Worm (Caenorhabditis elegans) whole organism, young adult: ENCODE measurements around the gene bas-1.

Experiments
- D2030.7 ChIP-seq: fragments of 200-800 bp; sonication (Bioruptor generic); IDR thresholded peaks from 2 replicates; pipeline ENCODE4 v1.3.6; 2022; ENCODE audit warnings: missing genetic modification reagents, missing genetic modification characterization, missing compliant biosample characterization
- F22D6.2 ChIP-seq: sonication (generic microtip); optimal IDR thresholded peaks from 2 replicates; lab custom pipeline; 2016; ENCODE audit warnings: mild to moderate bottlenecking, missing genetic modification characterization, missing compliant biosample characterization
- F23B12.7 ChIP-seq: sonication (generic microtip); optimal IDR thresholded peaks from 2 replicates; lab custom pipeline; 2017; ENCODE audit warnings: missing genetic modification characterization, mild to moderate bottlenecking, missing compliant biosample characterization, antibody characterized with exemption, moderate library complexity; ENCODE audit not compliant: insufficient read depth
- F33H1.4 ChIP-seq: fragments of 200-800 bp; sonication (Bioruptor generic); IDR thresholded peaks from 2 replicates; pipeline ENCODE4 v1.3.6; 2022; ENCODE audit warnings: missing genetic modification reagents, missing genetic modification characterization, missing compliant biosample characterization
- F52B5.7 ChIP-seq: sonication (generic microtip); optimal IDR thresholded peaks from 2 replicates; lab custom pipeline; 2016; ENCODE audit warnings: mild to moderate bottlenecking, missing genetic modification characterization, missing compliant biosample characterization
- F55B11.4 ChIP-seq: sonication (generic microtip); optimal IDR thresholded peaks from 2 replicates; lab custom pipeline; 2016; ENCODE audit warnings: missing compliant biosample characterization, missing genetic modification characterization, borderline replicate concordance; ENCODE audit not compliant: insufficient read depth
- F57A8.1 ChIP-seq: fragments of 200-800 bp; sonication (Bioruptor generic); optimal IDR thresholded peaks from 2 replicates; lab custom pipeline; 2018; ENCODE audit warnings: mild to moderate bottlenecking, missing genetic modification characterization, moderate library complexity, missing compliant biosample characterization
- K11D2.4 ChIP-seq: fragments of 200-800 bp; sonication (Bioruptor generic); IDR thresholded peaks from 2 replicates; pipeline ENCODE4 v1.3.6; 2022; ENCODE audit warnings: missing genetic modification reagents, missing genetic modification characterization, missing compliant biosample characterization
- Y53G8AR.9 ChIP-seq: fragments of 200-800 bp; sonication (Bioruptor generic); conservative IDR thresholded peaks from 2 replicates; pipeline ENCODE4 v1.3.6; 2022; ENCODE audit warnings: missing genetic modification reagents, missing genetic modification characterization, missing compliant biosample characterization
- Y67H2A.10 ChIP-seq: fragments of 200-800 bp; sonication (Bioruptor generic); conservative IDR thresholded peaks from 2 replicates; pipeline ENCODE4 v1.3.6; 2022; ENCODE audit warnings: missing genetic modification reagents, missing genetic modification characterization, missing compliant biosample characterization
- Y79H2A.3 ChIP-seq: fragments of 200-800 bp; sonication (Bioruptor generic); conservative IDR thresholded peaks from 2 replicates; pipeline ENCODE4 v1.3.6; 2022; ENCODE audit warnings: missing genetic modification reagents, missing genetic modification characterization, missing compliant biosample characterization
- Y95B8A.8 ChIP-seq: fragments of 200-800 bp; sonication (Bioruptor generic); IDR thresholded peaks from 2 replicates; pipeline ENCODE4 v1.3.6; 2022; ENCODE audit warnings: missing genetic modification reagents, missing genetic modification characterization, missing compliant biosample characterization
- ama-1 ChIP-seq, 3 experiments: fragments of 150-350 bp in 1 of 3; sonication (generic microtip) in 2 of 3; optimal IDR thresholded peaks; 2 replicates each; lab custom pipeline; 2014 to 2018; ENCODE audit warnings: missing biosample characterization in 2 of 3, missing genetic modification characterization in 2 of 3, missing genetic modification reagents in 2 of 3
- aptf-3 ChIP-seq: fragments of 200-800 bp; sonication (Bioruptor generic); IDR thresholded peaks from 2 replicates; pipeline ENCODE4 v1.3.6; 2022; ENCODE audit warnings: missing genetic modification characterization, missing compliant biosample characterization
- athp-1 ChIP-seq: sonication (generic microtip); optimal IDR thresholded peaks from 2 replicates; lab custom pipeline; 2017; ENCODE audit warnings: mild to moderate bottlenecking, missing genetic modification characterization, missing compliant biosample characterization
- attf-3 ChIP-seq: fragments of 200-800 bp; sonication (Bioruptor generic); conservative IDR thresholded peaks from 2 replicates; pipeline ENCODE4 v1.3.6; 2022; ENCODE audit warnings: missing genetic modification reagents, missing genetic modification characterization, missing compliant biosample characterization
- attf-5 ChIP-seq: fragments of 200-800 bp; sonication (Bioruptor generic); optimal IDR thresholded peaks from 2 replicates; lab custom pipeline; 2018; ENCODE audit warnings: mild to moderate bottlenecking, missing genetic modification characterization, missing compliant biosample characterization
- cebp-2 ChIP-seq: fragments of 200-800 bp; sonication (Bioruptor generic); IDR thresholded peaks from 2 replicates; pipeline ENCODE4 v1.3.6; 2022; ENCODE audit warnings: missing genetic modification characterization, missing compliant biosample characterization
- ceh-27 ChIP-seq: fragments of 200-800 bp; sonication (Bioruptor generic); optimal IDR thresholded peaks from 2 replicates; lab custom pipeline; 2018; ENCODE audit warnings: mild to moderate bottlenecking, missing genetic modification characterization, moderate library complexity, missing compliant biosample characterization
- ceh-58 ChIP-seq: fragments of 200-800 bp; sonication (Bioruptor generic); IDR thresholded peaks from 2 replicates; pipeline ENCODE4 v1.3.6; 2022; ENCODE audit warnings: missing genetic modification characterization, missing compliant biosample characterization
- ceh-79 ChIP-seq: sonication (generic microtip); optimal IDR thresholded peaks from 2 replicates; lab custom pipeline; 2017; ENCODE audit warnings: mild to moderate bottlenecking, missing genetic modification characterization, missing compliant biosample characterization
- dpff-1 ChIP-seq: sonication (generic microtip); optimal IDR thresholded peaks from 2 replicates; lab custom pipeline; 2017; ENCODE audit warnings: mild to moderate bottlenecking, missing genetic modification characterization, missing compliant biosample characterization
- ets-4 ChIP-seq: fragments of 200-800 bp; sonication (Bioruptor generic); optimal IDR thresholded peaks from 2 replicates; lab custom pipeline; 2018; ENCODE audit warnings: mild to moderate bottlenecking, missing genetic modification characterization, missing compliant biosample characterization
- him-1 ChIP-seq: sonication (generic microtip); optimal IDR thresholded peaks from 2 replicates; lab custom pipeline; 2016; ENCODE audit warnings: missing genotype, missing genetic modification reagents, missing genetic modification characterization, missing compliant biosample characterization
- hlh-26 ChIP-seq: fragments of 200-800 bp; sonication (Bioruptor generic); conservative IDR thresholded peaks from 2 replicates; pipeline ENCODE4 v1.3.6; 2022; ENCODE audit warnings: missing genetic modification reagents, missing genetic modification characterization, missing compliant biosample characterization
- hmg-20 ChIP-seq: fragments of 200-800 bp; sonication (Bioruptor generic); IDR thresholded peaks from 2 replicates; pipeline ENCODE4 v1.3.6; 2022; ENCODE audit warnings: missing genetic modification reagents, missing genetic modification characterization, missing compliant biosample characterization
- let-526 ChIP-seq: fragments of 200-800 bp; sonication (Bioruptor generic); IDR thresholded peaks from 2 replicates; pipeline ENCODE4 v1.3.6; 2022; ENCODE audit warnings: missing genetic modification reagents, missing genetic modification characterization, missing compliant biosample characterization
- lin-26 ChIP-seq: fragments of 200-800 bp; sonication (Bioruptor generic); IDR thresholded peaks from 2 replicates; pipeline ENCODE4 v1.3.6; 2022; ENCODE audit warnings: missing genetic modification reagents, missing genetic modification characterization, missing compliant biosample characterization
- lin-35 ChIP-seq, 3 experiments: fragments of 150-350 bp in 2 of 3; sonication (generic microtip) in 1 of 3; optimal IDR thresholded peaks; 2 replicates each; lab custom pipeline; 2014 to 2018; ENCODE audit warnings: missing biosample characterization in 3 of 3, missing genetic modification characterization in 3 of 3, missing genetic modification reagents in 3 of 3
- lin-54 ChIP-seq: fragments of 200-800 bp; sonication (Bioruptor generic); optimal IDR thresholded peaks from 2 replicates; lab custom pipeline; 2018; ENCODE audit warnings: mild to moderate bottlenecking, missing genetic modification characterization, missing compliant biosample characterization
- lsl-1 ChIP-seq: fragments of 200-800 bp; sonication (Bioruptor generic); optimal IDR thresholded peaks from 2 replicates; lab custom pipeline; 2018; ENCODE audit warnings: mild to moderate bottlenecking, missing genetic modification characterization, moderate library complexity, missing compliant biosample characterization
- lsy-27 ChIP-seq: sonication (generic microtip); optimal IDR thresholded peaks from 2 replicates; lab custom pipeline; 2017; ENCODE audit warnings: missing genetic modification characterization, mild to moderate bottlenecking, missing compliant biosample characterization, antibody characterized with exemption, missing genotype, borderline replicate concordance; ENCODE audit not compliant: insufficient read depth
- madf-3 ChIP-seq: fragments of 200-800 bp; sonication (Bioruptor generic); IDR thresholded peaks from 2 replicates; pipeline ENCODE4 v1.3.6; 2022; ENCODE audit warnings: missing genetic modification reagents, missing genetic modification characterization, missing compliant biosample characterization
- mel-28 ChIP-seq: sonication (generic microtip); optimal IDR thresholded peaks from 2 replicates; lab custom pipeline; 2016; ENCODE audit warnings: borderline replicate concordance, mild to moderate bottlenecking, missing genetic modification characterization, missing compliant biosample characterization
- nfya-1 ChIP-seq: sonication (generic microtip); optimal IDR thresholded peaks from 2 replicates; lab custom pipeline; 2017; ENCODE audit warnings: antibody characterized with exemption, missing compliant biosample characterization, missing genetic modification characterization, borderline replicate concordance; ENCODE audit not compliant: insufficient read depth
- nfyb-1 ChIP-seq: fragments of 200-800 bp; sonication (Bioruptor generic); IDR thresholded peaks from 2 replicates; pipeline ENCODE4 v1.3.6; 2022; ENCODE audit warnings: missing genetic modification reagents, missing genetic modification characterization, missing compliant biosample characterization
- nhr-90 ChIP-seq: sonication (generic microtip); optimal IDR thresholded peaks from 2 replicates; lab custom pipeline; 2016; ENCODE audit warnings: missing genotype, mild to moderate bottlenecking, missing genetic modification characterization, missing compliant biosample characterization
- rpc-1 ChIP-seq, 2 experiments: fragments of 150-350 bp in 1 of 2; sonication (generic microtip) in 1 of 2; optimal IDR thresholded peaks; 2 replicates each; lab custom pipeline; 2014 to 2018; ENCODE audit warnings: missing biosample characterization in 1 of 2, missing genetic modification characterization in 1 of 2, missing genetic modification reagents in 1 of 2, missing genotype in 1 of 2
- snpc-1.1 ChIP-seq: sonication (generic microtip); optimal IDR thresholded peaks from 2 replicates; lab custom pipeline; 2017; ENCODE audit warnings: missing genetic modification characterization, mild to moderate bottlenecking, missing compliant biosample characterization, antibody characterized with exemption, moderate library complexity, missing genotype, missing genetic modification reagents; ENCODE audit not compliant: insufficient read depth
- snpc-4 ChIP-seq, 5 experiments: fragments of 150-350 bp in 1 of 5; sonication (generic microtip) in 4 of 5; optimal IDR thresholded peaks; 2 replicates each; lab custom pipeline; 2014 to 2018; ENCODE audit warnings: missing genetic modification characterization in 5 of 5, missing biosample characterization in 3 of 5, antibody characterized with exemption in 2 of 5, mild to moderate bottlenecking in 2 of 5, missing compliant biosample characterization in 2 of 5, missing genotype in 2 of 5, moderate library complexity in 2 of 5, missing genetic modification reagents in 1 of 5
- tbp1 ChIP-seq: fragments of 200-800 bp; sonication (Bioruptor generic); optimal IDR thresholded peaks from 2 replicates; lab custom pipeline; 2018; ENCODE audit warnings: mild to moderate bottlenecking, missing genetic modification characterization, missing compliant biosample characterization
- ztf-22 ChIP-seq: fragments of 200-800 bp; sonication (Bioruptor generic); optimal IDR thresholded peaks from 2 replicates; lab custom pipeline; 2018; ENCODE audit warnings: mild to moderate bottlenecking, missing genetic modification characterization, moderate library complexity, missing compliant biosample characterization
- ztf-26 ChIP-seq: sonication (generic microtip); optimal IDR thresholded peaks from 2 replicates; lab custom pipeline; 2017; ENCODE audit warnings: missing genetic modification characterization, missing compliant biosample characterization
- ztf-3 ChIP-seq: fragments of 200-800 bp; sonication (Bioruptor generic); optimal IDR thresholded peaks from 2 replicates; lab custom pipeline; 2018; ENCODE audit warnings: mild to moderate bottlenecking, missing genetic modification characterization, missing compliant biosample characterization
- ztf-6 ChIP-seq: fragments of 200-800 bp; sonication (Bioruptor generic); IDR thresholded peaks from 2 replicates; pipeline ENCODE4 v1.3.6; 2022; ENCODE audit warnings: missing genetic modification reagents, missing genetic modification characterization, missing compliant biosample characterization

The bas-1 gene

DNA sequence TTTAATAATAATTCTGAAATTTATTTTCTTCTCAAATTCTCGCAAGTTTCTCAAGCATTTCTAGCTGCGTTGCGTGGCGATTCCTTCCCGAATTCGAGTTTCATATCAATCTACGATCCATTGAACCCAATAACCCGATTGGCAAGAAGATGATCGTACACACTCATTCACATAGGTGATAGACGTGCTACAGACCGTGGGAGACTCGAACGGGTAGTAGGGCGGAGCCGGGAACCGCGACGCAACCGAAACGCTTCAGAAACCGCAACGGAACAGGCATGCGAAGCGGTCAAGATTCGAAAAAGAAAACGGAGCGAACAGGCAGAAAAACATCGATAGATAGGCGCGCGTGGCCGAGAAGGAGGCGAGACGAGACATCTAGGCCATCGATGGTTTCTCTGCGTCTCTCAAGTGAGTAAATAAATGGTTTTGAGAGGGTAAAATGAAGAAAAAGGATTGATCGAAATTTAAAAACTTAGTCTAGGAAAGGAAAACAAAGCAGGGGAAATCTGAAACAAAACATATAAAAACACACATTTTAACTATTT lies 8.6 kb upstream of the bas-1 start, which contains the start of gene madf-11 (continued):
- TF ChIP-seq Y67H2A.10 (GFP tag; lab: Robert Waterston, UW) (no peak; the same call in 1 of the 2 replicates), K11D2.4 (0 out of 2 replicates have a peak, but pooled peaks have one; percentile 17), F23B12.7 (tag; lab: Kevin White, UChicago) (no peak), lin-26 (GFP tag; lab: Robert Waterston, UW) (no peak), rpc-1 (optimal IDR thresholded peaks at IDR 0.05; lab: Kevin White, UChicago) (no peak), rpc-1 (tag; optimal IDR thresholded peaks at IDR 0.05; lab: Kevin White, UChicago) (no peak), hmg-20 (GFP tag; lab: Robert Waterston, UW) (no peak), F52B5.7 (tag; lab: Kevin White, UChicago) (no peak), snpc-4 (GFP tag; optimal IDR thresholded peaks at IDR 0.05; lab: Kevin White, UChicago) (no peak), snpc-4 (tag; optimal IDR thresholded peaks at IDR 0.05; lab: Kevin White, UChicago) (peak in 2 of 4 experiments; percentile 18 to 33), lsl-1 (no peak), lin-35 (GFP tag; optimal IDR thresholded peaks at IDR 0.05; lab: Kevin White, UChicago) (peak in 1 of 3 experiments; percentile 67), ets-4 (GFP tag; lab: Kevin White, UChicago) (peak; percentile 5), let-526 (no peak), him-1 (no peak), mel-28 (tag; lab: Kevin White, UChicago) (no peak), tbp1 (peak; percentile 31), lin-54 (GFP tag; lab: Kevin White, UChicago) (peak; percentile 60), Y95B8A.8 (GFP tag; lab: Robert Waterston, UW) (no peak), ceh-79 (tag; lab: Kevin White, UChicago) (no peak), ceh-58 (no peak), nfyb-1 (GFP tag; lab: Robert Waterston, UW) (0 out of 2 replicates have a peak, but pooled peaks have one; percentile 35), madf-3 (GFP tag; lab: Robert Waterston, UW) (0 out of 2 replicates have a peak, but pooled peaks have one; percentile 51), ztf-3 (no peak), nfya-1 (tag; lab: Kevin White, UChicago) (no peak), ztf-26 (no peak), Y53G8AR.9 (GFP tag; lab: Robert Waterston, UW) (0 out of 2 replicates have a peak, but pooled peaks have one; percentile 42), F22D6.2 (tag; lab: Kevin White, UChicago) (no peak), ztf-6 (GFP tag; lab: Robert Waterston, UW) (no peak), ama-1 (optimal IDR thresholded peaks at IDR 0.05; lab: Kevin White, UChicago) (no peak), ama-1 (GFP tag; optimal IDR thresholded peaks at IDR 0.05; lab: Kevin White, UChicago) (no peak), ceh-27 (GFP tag; lab: Kevin White, UChicago) (peak; percentile 83), F33H1.4 (peak; percentile 19; the same call in 1 of the 2 replicates), hlh-26 (GFP tag; lab: Robert Waterston, UW) (no peak), ztf-22 (no peak), Y79H2A.3 (GFP tag; lab: Robert Waterston, UW) (no peak), D2030.7 (GFP tag; lab: Robert Waterston, UW) (no peak), nhr-90 (tag; lab: Kevin White, UChicago) (no peak), dpff-1 (tag; lab: Kevin White, UChicago) (no peak), F55B11.4 (tag; lab: Kevin White, UChicago) (no peak), cebp-2 (GFP tag; lab: Robert Waterston, UW) (no peak), snpc-1.1 (no peak), F57A8.1 (GFP tag; lab: Kevin White, UChicago) (no peak), aptf-3 (no peak), attf-5 (GFP tag; lab: Kevin White, UChicago) (peak; percentile 88), athp-1 (no peak), lsy-27 (tag; lab: Kevin White, UChicago) (no peak), attf-3 (GFP tag; lab: Robert Waterston, UW) (peak; percentile 31; the same call in 1 of the 2 replicates)
